Worm (Caenorhabditis elegans) whole organism, L4/young adult: ENCODE measurements around the gene R102.8.

Experiments used
- W03F9.2 ChIP-seq: fragments of 150-350 bp; optimal IDR thresholded peaks from 2 replicates; lab custom pipeline; 2014; ENCODE audit warnings: missing biosample characterization, missing genetic modification characterization
- dao-5 ChIP-seq: sonication (generic microtip); optimal IDR thresholded peaks from 2 replicates; lab custom pipeline; 2016; ENCODE audit warnings: missing genotype, missing genetic modification characterization, moderate library complexity, missing compliant biosample characterization
- him-1 ChIP-seq: sonication (generic microtip); optimal IDR thresholded peaks from 2 replicates; lab custom pipeline; 2016; ENCODE audit warnings: missing genotype, missing genetic modification reagents, missing genetic modification characterization, missing compliant biosample characterization

Gene R102.8

ce11 chrIV:10690139-10690538 is at the start of gene R102.8:
Gene R102.8, minus strand, starts transcription at chrIV:10690239.
- TF ChIP-seq dao-5 (tag; lab: Kevin White, UChicago) (no peak), him-1 (no peak), W03F9.2 (no peak)

DNA sequence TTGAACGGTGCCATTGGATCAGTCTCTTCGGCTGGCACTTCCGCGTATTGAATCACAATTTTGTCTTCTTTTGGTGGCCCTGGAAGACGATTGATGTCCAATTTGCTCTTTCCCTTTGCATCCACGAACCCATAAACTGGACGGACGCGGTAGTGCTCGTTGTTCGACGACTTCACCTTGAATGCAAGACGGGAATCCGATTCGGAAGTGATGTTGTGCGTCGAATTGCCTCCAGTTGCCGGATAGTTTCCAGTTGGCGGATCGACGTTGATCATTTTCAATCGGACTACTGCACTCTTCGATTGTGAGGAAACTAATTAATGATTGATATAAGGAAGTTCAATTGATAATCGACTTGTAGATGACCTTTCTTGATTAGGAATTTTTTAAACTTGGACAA is 48.3 kb upstream of the R102.8 start, which contains the start of gene ssp-34:
TSS of gene ssp-34 (minus strand) at position 275 of the 400 bp plus-strand sequence.
- TF ChIP-seq dao-5 (tag; lab: Kevin White, UChicago): no peak
- no peak for TF ChIP-seq W03F9.2
- TF ChIP-seq him-1: no peak

DNA sequence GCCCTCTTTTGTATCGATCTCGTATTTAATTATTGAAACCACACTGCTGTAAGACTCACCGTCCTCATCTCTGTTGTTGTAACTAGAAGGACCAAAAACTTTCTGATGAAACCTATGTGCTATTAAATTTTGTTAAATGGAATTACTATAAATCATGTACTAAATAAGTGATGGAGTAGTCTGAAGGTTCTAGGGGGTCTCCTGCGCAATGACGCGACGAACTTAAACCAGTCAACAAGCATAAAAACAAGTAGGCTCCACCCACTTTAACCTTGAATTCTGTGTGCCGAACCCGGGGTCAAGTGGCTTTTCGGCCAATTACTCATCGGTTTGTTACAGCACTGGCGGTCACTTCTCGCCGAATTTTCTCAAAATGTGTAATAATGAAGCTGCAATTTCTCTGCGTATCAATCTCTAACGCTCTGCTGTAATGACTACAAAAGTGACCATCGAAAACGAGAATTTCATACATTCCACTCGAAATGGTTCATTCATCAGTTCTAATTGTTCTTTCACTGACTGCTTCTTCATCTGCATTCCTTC is 47.0 kb upstream of the R102.8 start, which contains the start of gene grl-21:
TSS of gene grl-21 (plus strand) at position 464 of the 543 bp plus-strand sequence.
- TF ChIP-seq W03F9.2 (no peak), dao-5 (tag; lab: Kevin White, UChicago) (no peak)

DNA sequence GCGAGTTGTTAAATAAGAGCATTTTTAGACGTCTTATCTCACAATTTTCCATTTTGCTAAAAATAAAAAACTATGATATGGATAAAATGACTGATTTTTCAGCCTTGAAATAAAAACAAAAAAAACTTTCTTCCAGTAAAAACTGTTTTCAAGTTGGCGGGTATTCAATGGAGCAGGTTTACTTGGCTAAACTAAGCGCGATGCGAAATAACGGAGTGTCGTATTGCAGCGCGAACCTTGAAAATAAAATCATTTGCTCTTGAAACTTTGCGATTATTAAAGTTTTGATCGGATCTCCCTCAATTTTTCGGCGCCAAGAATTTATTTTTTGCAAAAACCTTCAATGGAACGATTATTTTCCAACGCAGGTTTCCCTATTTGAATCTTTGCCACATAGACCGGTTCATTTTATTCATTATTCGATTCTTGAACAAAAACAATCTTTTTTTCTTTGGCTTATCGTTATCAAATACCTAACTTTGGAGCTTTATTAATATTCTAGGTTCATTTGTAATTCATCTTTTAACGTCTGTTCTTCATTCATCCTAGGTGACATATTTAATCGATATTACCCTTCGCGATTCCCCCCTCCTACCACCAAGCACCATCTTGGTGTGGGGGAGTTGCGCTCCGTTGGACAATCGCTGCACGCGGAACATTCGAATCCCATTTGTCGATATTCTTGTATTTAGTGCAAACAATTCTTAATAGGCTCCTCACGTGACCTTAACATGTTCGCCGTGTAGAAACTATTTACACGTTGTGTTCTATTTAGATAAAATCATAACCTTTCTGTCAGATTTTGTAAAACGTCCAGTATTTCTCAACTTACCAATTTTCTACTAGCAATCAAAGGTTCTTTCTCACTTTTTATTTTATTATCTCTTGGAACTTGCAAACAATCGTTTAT is 44.7 kb upstream of the R102.8 start, which contains the start of the genes orc-5 and cyb-1:
TSS of gene orc-5 (minus strand) at position 62 of the 910 bp plus-strand sequence.
TSS of gene cyb-1 (plus strand) at position 690 of the 910 bp plus-strand sequence.
- TF ChIP-seq W03F9.2: peak; percentile 22
- TF ChIP-seq dao-5 (tag; lab: Kevin White, UChicago): no peak
- TF ChIP-seq him-1: no peak

DNA sequence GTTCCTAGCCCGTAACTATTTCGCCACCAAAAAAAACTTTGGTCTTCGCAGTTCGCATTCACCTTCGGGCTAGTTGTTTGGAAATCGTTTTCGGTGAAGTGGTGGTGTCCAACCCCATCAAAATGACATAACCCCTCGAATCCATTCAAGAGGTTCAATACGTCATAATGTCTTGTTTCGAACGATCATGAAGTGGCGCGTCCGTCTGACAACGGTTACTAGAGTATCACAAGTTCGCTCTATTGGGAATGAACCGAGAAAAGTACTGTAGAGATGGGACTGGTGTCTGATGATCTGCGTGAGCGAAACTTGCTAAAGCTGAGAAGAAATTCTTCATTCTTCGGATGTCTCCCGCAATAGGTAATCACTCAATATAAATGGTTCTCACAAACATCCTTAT is 37.7 kb upstream of the R102.8 start, which contains the start of gene ZC168.2:
TSS of gene ZC168.2 (plus strand) at position 301 of the 400 bp plus-strand sequence.
- TF ChIP-seq W03F9.2: no peak
- TF ChIP-seq him-1: no peak
- no peak for TF ChIP-seq dao-5 (tag; lab: Kevin White, UChicago)

ce11 chrIV:10718865-10719264 is 28.8 kb upstream of the R102.8 start:
- TF ChIP-seq dao-5 (tag; lab: Kevin White, UChicago) (no peak), him-1 (no peak), W03F9.2 (no peak)

- no peak for TF ChIP-seq him-1
- TF ChIP-seq W03F9.2: no peak
- no peak for TF ChIP-seq dao-5 (tag; lab: Kevin White, UChicago)
These were observed 28.0 kb upstream of the R102.8 start for ce11 chrIV:10718075-10718474.

- no peak for TF ChIP-seq W03F9.2
These were observed 26.3 kb upstream of the R102.8 start, which contains the start of gene ncx-3 for ce11 chrIV:10716348-10716747. Gene ncx-3, plus strand, starts transcription at chrIV:10716648.

ce11 chrIV:10714594-10714993 is 24.6 kb upstream of the R102.8 start:
- TF ChIP-seq dao-5 (tag; lab: Kevin White, UChicago) (no peak), W03F9.2 (no peak), him-1 (no peak)

DNA sequence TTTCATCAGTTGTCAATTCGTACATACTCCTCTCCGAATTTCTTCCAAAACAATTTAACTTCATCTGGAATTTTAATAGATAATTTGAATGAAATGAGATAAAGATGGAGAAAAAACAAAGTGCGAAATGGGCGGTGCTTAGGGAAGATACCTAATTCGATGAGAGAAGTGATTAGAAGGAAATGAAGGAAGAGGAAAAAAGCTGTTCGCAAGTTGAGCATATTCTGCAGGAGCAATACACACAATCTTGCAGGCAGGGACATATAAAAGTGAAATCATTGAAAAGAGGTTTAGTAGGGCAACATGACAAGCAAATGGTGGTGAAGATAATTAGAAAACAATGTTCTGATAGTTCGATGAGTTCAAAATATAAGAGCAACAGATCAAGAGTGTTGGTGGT is 21.7 kb upstream of the R102.8 start, which contains the start of gene glb-21:
TSS of gene glb-21 (minus strand) at position 66 of the 400 bp plus-strand sequence.
- TF ChIP-seq him-1 (no peak), W03F9.2 (no peak), dao-5 (tag; lab: Kevin White, UChicago) (no peak)

DNA sequence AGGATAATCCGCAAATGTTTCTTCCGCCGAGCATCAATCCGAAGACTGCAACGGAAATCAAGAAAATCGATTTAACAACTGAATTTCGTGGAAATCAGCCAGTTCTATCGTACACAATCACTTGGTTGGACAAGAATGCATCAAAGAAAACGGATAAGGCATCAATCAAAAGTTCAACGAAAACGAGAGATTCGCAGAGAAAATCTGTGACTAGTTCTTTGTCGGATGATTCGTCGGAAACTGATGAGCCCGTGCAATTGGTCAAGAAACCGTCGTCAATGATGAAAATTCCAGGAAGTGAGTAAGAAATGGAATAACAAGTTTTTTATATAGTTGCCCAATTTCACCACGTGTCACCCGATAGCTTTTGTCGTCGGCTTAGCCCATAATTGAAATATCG is 16.1 kb upstream of the R102.8 start, which contains the start of gene R102.6:
TSS of gene R102.6 (minus strand) at position 101 of the 400 bp plus-strand sequence.
- TF ChIP-seq him-1: no peak
- TF ChIP-seq dao-5 (tag; lab: Kevin White, UChicago): no peak
- no peak for TF ChIP-seq W03F9.2

DNA sequence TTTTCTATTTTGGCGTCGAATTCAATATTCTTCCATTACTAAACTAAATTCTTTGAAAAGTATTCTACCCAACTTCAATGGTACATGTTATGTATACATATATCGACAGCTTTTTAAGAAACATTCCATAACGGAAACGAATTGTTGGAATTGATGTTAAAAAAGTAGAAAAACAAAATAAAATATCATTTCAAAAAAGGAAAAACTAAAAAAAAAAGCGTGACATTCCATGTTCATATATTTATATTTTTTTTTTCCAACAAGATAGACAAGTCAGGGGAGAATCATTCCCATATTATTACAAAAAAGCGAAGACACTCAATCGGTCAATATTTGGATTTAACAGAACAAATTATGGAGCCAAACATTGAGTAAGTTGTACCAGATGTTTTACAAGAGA is 15.1 kb upstream of the R102.8 start, which contains the start of gene R102.10:
TSS of gene R102.10 (plus strand) at position 301 of the 400 bp plus-strand sequence.
- TF ChIP-seq him-1 (no peak), W03F9.2 (no peak), dao-5 (tag; lab: Kevin White, UChicago) (no peak)

DNA sequence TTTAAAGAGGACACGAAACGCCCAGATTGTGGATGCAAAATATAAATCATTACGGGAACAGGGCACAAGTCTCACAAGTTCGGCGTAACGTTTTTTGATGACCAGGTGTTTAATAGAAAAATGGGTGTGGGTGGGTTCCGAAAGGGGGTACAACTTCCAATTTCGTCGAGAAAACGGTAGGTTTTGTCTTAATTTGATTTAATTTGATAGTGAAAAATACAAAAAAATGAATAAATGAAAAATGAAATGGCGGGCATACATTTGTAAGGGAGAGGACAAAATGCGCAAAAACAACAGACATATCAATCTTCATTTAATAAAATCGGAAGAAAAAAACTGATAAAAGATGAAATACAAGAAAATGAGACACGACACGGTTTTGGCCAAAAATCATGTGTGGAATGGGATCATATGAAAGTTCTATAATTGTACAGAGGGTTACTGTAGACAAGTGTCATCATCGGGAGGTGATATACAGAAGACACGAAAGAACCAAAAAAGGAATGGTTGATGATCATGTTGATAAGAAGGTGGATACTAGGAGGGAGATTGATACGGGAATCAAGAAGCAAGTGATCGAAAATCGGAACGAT is 11.9 kb upstream of the R102.8 start:
- TF ChIP-seq W03F9.2 (no peak), dao-5 (tag; lab: Kevin White, UChicago) (no peak), him-1 (no peak)

ce11 chrIV:10699660-10700059 is 9.6 kb upstream of the R102.8 start, which contains the start of gene R102.11:
Gene R102.11, minus strand, starts transcription at chrIV:10699760.
- no peak for TF ChIP-seq W03F9.2
- no peak for TF ChIP-seq him-1
- no peak for TF ChIP-seq dao-5 (tag; lab: Kevin White, UChicago)
